Worm (Caenorhabditis elegans) whole organism, L1 larva: ENCODE data around the gene K05F6.14.
"Not testable (repeated sequence)": the region's sequence is repeated elsewhere in the genome, so short reads cannot be mapped to it uniquely, and the experiment has no call there.

Experiments
- C34B4.2 ChIP-seq: sonication (generic microtip); optimal IDR thresholded peaks from 2 replicates; lab custom pipeline; 2017; ENCODE audit warnings: mild to moderate bottlenecking, missing genetic modification characterization, missing compliant biosample characterization
- Y116A8C.19 ChIP-seq: sonication (generic microtip); optimal IDR thresholded peaks from 2 replicates; lab custom pipeline; 2016; ENCODE audit warnings: missing compliant biosample characterization, missing genetic modification characterization, borderline replicate concordance
- aha-1 ChIP-seq: fragments of 150-350 bp; optimal IDR thresholded peaks from 2 replicates; lab custom pipeline; 2014; ENCODE audit warnings: missing biosample characterization, missing genetic modification characterization
- alr-1 ChIP-seq: fragments of 200-800 bp; sonication (Bioruptor generic); optimal IDR thresholded peaks from 2 replicates; lab custom pipeline; 2018; ENCODE audit warnings: borderline replicate concordance, mild to moderate bottlenecking, missing genetic modification characterization, missing compliant biosample characterization
- ceh-8 ChIP-seq: fragments of 200-800 bp; sonication (Bioruptor generic); optimal IDR thresholded peaks from 2 replicates; lab custom pipeline; 2018; ENCODE audit warnings: mild to moderate bottlenecking, missing genetic modification characterization, moderate library complexity, missing compliant biosample characterization
- ceh-88 ChIP-seq: fragments of 200-800 bp; sonication (Bioruptor generic); IDR thresholded peaks from 2 replicates; pipeline ENCODE4 v1.3.6; 2022; ENCODE audit warnings: missing genetic modification characterization, missing compliant biosample characterization
- dpl-1 ChIP-seq, 3 experiments: fragments of 150-350 bp in 2 of 3; sonication (generic microtip) in 1 of 3; optimal IDR thresholded peaks; 2 replicates each; lab custom pipeline; 2014 to 2017; ENCODE audit warnings: missing biosample characterization in 3 of 3, missing genetic modification characterization in 3 of 3, missing genetic modification reagents in 3 of 3
- efl-1 ChIP-seq, 4 experiments: fragments of 150-350 bp; optimal IDR thresholded peaks in 3 of 4; peaks in 1 of 4; 1 replicate in 1 of 4; 2 replicates in 3 of 4; lab custom pipeline; 2014; ENCODE audit warnings: missing biosample characterization in 2 of 4, missing genetic modification characterization in 2 of 4, missing genetic modification reagents in 2 of 4
- efl-3 ChIP-seq: fragments of 200-800 bp; sonication (Bioruptor generic); optimal IDR thresholded peaks from 2 replicates; lab custom pipeline; 2018; ENCODE audit warnings: mild to moderate bottlenecking, missing genetic modification characterization, missing compliant biosample characterization
- egl-13 ChIP-seq: sonication (generic microtip); optimal IDR thresholded peaks from 2 replicates; lab custom pipeline; 2016; ENCODE audit warnings: missing genotype, missing genetic modification reagents, missing genetic modification characterization, missing compliant biosample characterization
- fkh-8 ChIP-seq: sonication (generic microtip); optimal IDR thresholded peaks from 2 replicates; lab custom pipeline; 2016; ENCODE audit warnings: mild to moderate bottlenecking, missing genetic modification characterization, missing compliant biosample characterization
- fos-1 ChIP-seq: fragments of 150-350 bp; optimal IDR thresholded peaks from 2 replicates; lab custom pipeline; 2014; ENCODE audit warnings: missing biosample characterization, missing genetic modification characterization
- hlh-17 ChIP-seq: fragments of 200-800 bp; sonication (Bioruptor generic); optimal IDR thresholded peaks from 2 replicates; lab custom pipeline; 2018; ENCODE audit warnings: missing genetic modification characterization, mild to moderate bottlenecking, missing compliant biosample characterization, moderate library complexity, borderline replicate concordance
- hlh-4 ChIP-seq: sonication (generic microtip); optimal IDR thresholded peaks from 2 replicates; lab custom pipeline; 2016; ENCODE audit warnings: mild to moderate bottlenecking, missing genetic modification characterization, missing compliant biosample characterization
- hpl-2 ChIP-seq: fragments of 150-350 bp; optimal IDR thresholded peaks from 2 replicates; lab custom pipeline; 2014; ENCODE audit warnings: missing biosample characterization, missing genetic modification reagents, missing genetic modification characterization
- isw-1 ChIP-seq: fragments of 200-800 bp; sonication (Bioruptor generic); IDR thresholded peaks from 2 replicates; pipeline ENCODE4 v1.3.6; 2022; ENCODE audit warnings: missing genetic modification characterization, missing compliant biosample characterization
- jun-1 ChIP-seq: fragments of 150-350 bp; optimal IDR thresholded peaks from 2 replicates; lab custom pipeline; 2014; ENCODE audit warnings: missing biosample characterization, missing genetic modification reagents, missing genetic modification characterization
- lin-13 ChIP-seq: fragments of 150-350 bp; optimal IDR thresholded peaks from 2 replicates; lab custom pipeline; 2014; ENCODE audit warnings: missing biosample characterization, missing genetic modification reagents, missing genetic modification characterization
- lin-14 ChIP-seq: fragments of 200-800 bp; sonication (Bioruptor generic); optimal IDR thresholded peaks from 2 replicates; lab custom pipeline; 2018; ENCODE audit warnings: mild to moderate bottlenecking, missing genetic modification characterization, moderate library complexity, missing compliant biosample characterization
- lin-35 ChIP-seq, 2 experiments: fragments of 150-350 bp; optimal IDR thresholded peaks; 2 replicates each; lab custom pipeline; 2014; ENCODE audit warnings: missing biosample characterization in 2 of 2, missing genetic modification characterization in 2 of 2, missing genetic modification reagents in 2 of 2
- lin-39 ChIP-seq: fragments of 150-350 bp; optimal IDR thresholded peaks from 2 replicates; lab custom pipeline; 2014; ENCODE audit warnings: missing biosample characterization, missing genetic modification reagents, missing genetic modification characterization
- mdl-1 ChIP-seq, 2 experiments: fragments of 150-350 bp; optimal IDR thresholded peaks; 2 replicates each; lab custom pipeline; 2014 to 2017; ENCODE audit warnings: missing biosample characterization in 2 of 2, missing genetic modification characterization in 2 of 2, inconsistent platforms in 1 of 2
- mep-1 ChIP-seq: fragments of 150-350 bp; optimal IDR thresholded peaks from 2 replicates; lab custom pipeline; 2014; ENCODE audit warnings: missing biosample characterization, missing genetic modification characterization
- nhr-237 ChIP-seq: fragments of 150-350 bp; optimal IDR thresholded peaks from 2 replicates; lab custom pipeline; 2014; ENCODE audit warnings: missing biosample characterization, missing genetic modification characterization
- nhr-28 ChIP-seq: fragments of 150-350 bp; optimal IDR thresholded peaks from 2 replicates; lab custom pipeline; 2014; ENCODE audit warnings: missing biosample characterization, missing genetic modification characterization
- nhr-47 ChIP-seq: sonication (generic microtip); optimal IDR thresholded peaks from 2 replicates; lab custom pipeline; 2016; ENCODE audit warnings: mild to moderate bottlenecking, missing genetic modification characterization, moderate library complexity, missing compliant biosample characterization
- nhr-71 ChIP-seq: sonication (generic microtip); optimal IDR thresholded peaks from 2 replicates; lab custom pipeline; 2016; ENCODE audit warnings: mild to moderate bottlenecking, missing genetic modification characterization, moderate library complexity, missing compliant biosample characterization
- nhr-76 ChIP-seq: sonication (generic microtip); optimal IDR thresholded peaks from 2 replicates; lab custom pipeline; 2017; ENCODE audit warnings: missing biosample characterization, missing genetic modification characterization
- pag-3 ChIP-seq: sonication (generic microtip); optimal IDR thresholded peaks from 2 replicates; lab custom pipeline; 2017; ENCODE audit warnings: missing genetic modification characterization, mild to moderate bottlenecking, missing compliant biosample characterization, antibody characterized with exemption, borderline replicate concordance; ENCODE audit not compliant: insufficient read depth
- rnt-1 ChIP-seq: sonication (generic microtip); optimal IDR thresholded peaks from 2 replicates; lab custom pipeline; 2016; ENCODE audit warnings: mild to moderate bottlenecking, missing genetic modification characterization, moderate library complexity, missing compliant biosample characterization
- skn-1 ChIP-seq: fragments of 150-350 bp; optimal IDR thresholded peaks from 2 replicates; lab custom pipeline; 2014; ENCODE audit warnings: missing biosample characterization, missing genetic modification characterization
- snpc-4 ChIP-seq: fragments of 150-350 bp; optimal IDR thresholded peaks from 2 replicates; lab custom pipeline; 2014; ENCODE audit warnings: missing biosample characterization, missing genetic modification characterization
- snu-23 ChIP-seq: sonication (generic microtip); optimal IDR thresholded peaks from 2 replicates; lab custom pipeline; 2016; ENCODE audit warnings: missing genetic modification characterization, missing compliant biosample characterization
- sox-4 ChIP-seq: sonication (generic microtip); optimal IDR thresholded peaks from 2 replicates; lab custom pipeline; 2016; ENCODE audit warnings: missing genetic modification characterization, missing compliant biosample characterization
- sup-37 ChIP-seq: fragments of 200-800 bp; sonication (Bioruptor generic); optimal IDR thresholded peaks from 2 replicates; lab custom pipeline; 2018; ENCODE audit warnings: mild to moderate bottlenecking, missing genetic modification characterization, missing compliant biosample characterization
- swsn-7 ChIP-seq: sonication (generic microtip); optimal IDR thresholded peaks from 2 replicates; lab custom pipeline; 2016; ENCODE audit warnings: missing genetic modification characterization, missing compliant biosample characterization
- tlp-1 ChIP-seq: fragments of 150-350 bp; optimal IDR thresholded peaks from 2 replicates; lab custom pipeline; 2014; ENCODE audit warnings: missing biosample characterization, missing genetic modification characterization
- unc-30 ChIP-seq: sonication (generic microtip); optimal IDR thresholded peaks from 2 replicates; lab custom pipeline; 2017; ENCODE audit warnings: missing biosample characterization, missing genetic modification characterization
- unc-86 ChIP-seq: sonication (generic microtip); optimal IDR thresholded peaks from 2 replicates; lab custom pipeline; 2016; ENCODE audit warnings: missing genetic modification characterization, missing compliant biosample characterization
- xbp-1 ChIP-seq: sonication (generic microtip); optimal IDR thresholded peaks from 2 replicates; lab custom pipeline; 2016; ENCODE audit warnings: missing genetic modification characterization, missing compliant biosample characterization
- ztf-11 ChIP-seq, 2 experiments: sonication (generic microtip); optimal IDR thresholded peaks; 2 replicates each; lab custom pipeline; 2016 to 2017; ENCODE audit warnings: missing genetic modification characterization in 2 of 2, missing biosample characterization in 1 of 2, missing compliant biosample characterization in 1 of 2
- ztf-4 ChIP-seq: fragments of 150-350 bp; optimal IDR thresholded peaks from 2 replicates; lab custom pipeline; 2014; ENCODE audit warnings: missing biosample characterization, missing genetic modification characterization

K05F6.14 gene

DNA sequence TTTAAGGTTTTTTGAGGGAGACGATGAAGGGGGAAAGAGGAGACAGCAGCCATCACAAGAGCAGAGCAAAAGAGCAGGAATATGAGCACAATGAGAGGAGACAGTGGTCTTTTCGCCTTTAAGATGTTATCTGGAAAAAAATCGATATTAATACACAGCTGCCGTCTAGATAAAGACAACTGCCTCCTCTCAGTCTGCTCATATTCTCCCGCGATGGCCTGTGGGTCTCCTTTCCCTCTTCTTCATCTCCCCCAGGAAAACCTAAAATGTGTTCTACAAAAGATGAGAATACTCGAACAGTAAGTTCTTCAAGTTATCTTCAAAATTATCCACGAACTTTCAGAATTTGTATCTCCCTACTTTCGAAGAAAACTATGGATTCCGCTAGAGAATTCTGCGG is 11.5 kb upstream of the K05F6.14 start, which contains the start of the genes fbxb-52 and fbxb-51:
Gene fbxb-52 (minus strand): TSS at position 101 of the 400 bp plus-strand sequence.
Gene fbxb-51 (plus strand): TSS at position 212 of the 400 bp plus-strand sequence.
- no peak for TF ChIP-seq ztf-4
- TF ChIP-seq unc-86 (tag; lab: Kevin White, UChicago) = no peak
- no peak for TF ChIP-seq hlh-4
- TF ChIP-seq nhr-237 = no peak
- no peak for TF ChIP-seq tlp-1 (tag; lab: Kevin White, UChicago)
- TF ChIP-seq sup-37 = no peak
- no peak for TF ChIP-seq fkh-8 (tag; lab: Kevin White, UChicago)
- no peak for TF ChIP-seq swsn-7
- no peak for TF ChIP-seq lin-14
- no peak for TF ChIP-seq ceh-8 (GFP tag; lab: Kevin White, UChicago)
- no peak for TF ChIP-seq ceh-88 (GFP tag; lab: Robert Waterston, UW)
- TF ChIP-seq egl-13 (tag; lab: Kevin White, UChicago) = no peak
- TF ChIP-seq lin-35 (GFP tag; optimal IDR thresholded peaks at IDR 0.05; lab: Kevin White, UChicago) = no peak
- no peak for TF ChIP-seq mep-1 (tag; lab: Kevin White, UChicago)
- TF ChIP-seq xbp-1 (tag; lab: Kevin White, UChicago) = no peak
- TF ChIP-seq efl-3 (GFP tag; lab: Kevin White, UChicago) = no peak

DNA sequence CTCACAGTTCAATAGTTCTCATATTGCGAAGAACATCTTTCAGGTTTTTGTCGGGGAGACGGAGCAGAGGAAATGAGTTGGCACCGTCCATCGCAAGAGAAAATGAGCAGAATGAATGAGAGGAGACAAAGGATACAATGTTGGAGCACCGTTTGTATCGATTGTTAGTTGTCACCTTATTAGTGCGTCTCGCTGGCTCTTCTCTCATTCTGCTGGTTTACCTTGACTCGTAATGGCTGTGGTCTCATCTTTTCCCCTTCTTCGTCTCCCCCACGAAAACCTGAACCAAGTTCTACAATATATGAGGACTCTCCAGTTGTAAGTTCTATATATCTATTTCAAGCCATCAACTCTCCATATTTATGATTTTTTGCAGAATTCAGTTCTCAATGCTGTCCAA is 5.7 kb upstream of the K05F6.14 start, which contains the start of the genes fbxb-54 and fbxb-50:
Gene fbxb-54 (minus strand): TSS at position 101 of the 400 bp plus-strand sequence.
Gene fbxb-50 (plus strand): TSS at position 227 of the 400 bp plus-strand sequence.
- TF ChIP-seq isw-1 (GFP tag; lab: Robert Waterston, UW); lin-13 (GFP tag; lab: Kevin White, UChicago); unc-30 (tag; lab: Kevin White, UChicago): not testable (repeated sequence)

DNA sequence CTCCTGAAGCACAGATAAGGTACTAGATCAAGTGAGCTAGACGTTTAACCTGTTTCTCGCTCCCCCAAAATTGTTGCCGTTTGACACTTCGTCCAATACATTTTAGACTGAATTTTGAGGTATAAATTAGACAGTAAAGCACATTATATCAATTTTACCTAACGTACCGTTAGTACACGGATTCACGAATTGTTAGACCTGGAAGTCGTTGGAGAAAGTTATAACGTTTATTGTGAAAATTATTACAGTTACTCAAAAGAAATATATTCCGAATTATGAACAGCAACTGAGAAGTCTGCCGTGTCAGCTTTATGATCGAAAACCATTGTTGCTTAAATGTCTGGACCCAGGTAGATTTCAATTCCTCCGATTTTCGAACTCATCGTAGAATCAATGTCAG is 1.1 kb upstream of the K05F6.14 start:
- TF ChIP-seq efl-1 (optimal IDR thresholded peaks at IDR 0.05; lab: Kevin White, UChicago) = no peak
- peak in 1 of 2 experiments; percentile 91 for TF ChIP-seq efl-1 (GFP tag; optimal IDR thresholded peaks at IDR 0.05 in 1 of 2; lab: Kevin White, UChicago)
- no peak for TF ChIP-seq alr-1
- no peak for TF ChIP-seq mep-1 (tag; lab: Kevin White, UChicago)
- TF ChIP-seq rnt-1 (tag; lab: Kevin White, UChicago) = no peak
- TF ChIP-seq, all 84 proteins: peak for 1

DNA sequence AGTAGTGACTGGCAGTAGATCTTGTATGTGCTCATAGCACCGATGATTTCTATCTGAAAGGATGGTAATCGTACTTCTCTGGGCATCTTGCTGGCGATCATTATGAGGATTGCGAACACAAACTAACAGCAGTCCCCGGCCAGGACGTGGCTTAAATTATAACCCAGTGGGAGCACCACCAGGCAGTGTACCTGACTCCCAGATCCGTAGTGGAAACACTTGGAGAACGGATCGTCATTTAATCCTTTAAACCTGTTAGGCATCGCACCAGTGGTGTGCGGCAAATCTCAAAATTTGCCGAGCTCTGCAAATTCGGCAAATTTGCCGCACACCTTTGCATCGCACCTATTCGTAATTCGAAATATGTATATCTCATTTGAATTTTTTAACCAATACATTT is 5.7 kb downstream of the K05F6.14 start, which contains the start of gene K05F6.8:
Gene K05F6.8 (minus strand): TSS at position 101 of the 400 bp plus-strand sequence.
- TF ChIP-seq hpl-2 (no peak), nhr-71 (tag; lab: Kevin White, UChicago) (no peak), C34B4.2 (tag; lab: Kevin White, UChicago) (no peak), efl-3 (GFP tag; lab: Kevin White, UChicago) (no peak), sup-37 (no peak), jun-1 (no peak)

DNA sequence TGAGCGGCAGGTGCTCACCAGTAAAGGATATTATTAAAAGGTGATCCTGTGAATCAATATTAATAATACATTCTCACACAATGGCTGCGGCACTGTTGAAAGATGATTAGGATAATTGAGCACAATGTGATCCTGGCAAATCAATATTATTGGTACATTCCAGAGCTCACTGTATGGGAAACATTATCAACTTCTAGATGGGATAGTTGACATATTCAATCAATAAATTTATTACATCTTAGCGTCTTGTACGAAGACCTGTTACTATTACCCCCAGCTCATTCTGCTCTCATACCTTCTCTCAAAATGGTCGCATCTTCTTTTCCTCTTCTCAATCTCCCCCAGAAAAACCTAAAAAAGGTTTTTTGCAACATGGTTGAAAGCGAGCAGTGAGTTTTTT is 6.3 kb downstream of the K05F6.14 start, which contains the start of gene fbxb-49:
Gene fbxb-49 (plus strand): TSS at position 301 of the 400 bp plus-strand sequence.
- TF ChIP-seq ztf-4 (no peak), snu-23 (GFP tag; lab: Kevin White, UChicago) (no peak), lin-35 (GFP tag; optimal IDR thresholded peaks at IDR 0.05; lab: Kevin White, UChicago) (no peak), ztf-11 (tag; optimal IDR thresholded peaks at IDR 0.05; lab: Kevin White, UChicago) (no peak), Y116A8C.19 (no peak), skn-1 (tag; lab: Kevin White, UChicago) (no peak), nhr-28 (tag; lab: Kevin White, UChicago) (no peak), alr-1 (no peak), nhr-47 (no peak), ceh-8 (GFP tag; lab: Kevin White, UChicago) (no peak)

DNA sequence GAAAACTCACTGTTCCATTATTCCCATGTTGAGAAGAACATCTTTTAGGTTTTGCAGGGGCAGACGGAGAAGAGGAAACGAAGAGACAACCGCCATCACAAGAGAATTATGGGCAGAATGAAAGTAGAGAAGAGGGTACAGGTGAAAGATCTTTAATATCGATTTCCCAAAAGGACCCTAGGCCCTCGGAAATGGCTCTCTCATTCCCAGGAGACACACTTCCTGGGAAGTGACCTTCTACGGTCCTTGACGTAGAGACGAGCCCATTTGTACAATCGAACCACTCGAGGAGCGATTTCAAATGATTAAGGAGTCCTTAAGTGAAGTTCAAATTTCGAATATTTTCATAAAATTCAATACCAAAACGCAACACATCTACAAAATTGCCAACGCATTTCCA is 9.1 kb downstream of the K05F6.14 start, which contains the start of gene fbxb-46:
Gene fbxb-46 (minus strand): TSS at position 101 of the 400 bp plus-strand sequence.
- TF ChIP-seq fos-1 (no peak), nhr-76 (tag; lab: Kevin White, UChicago) (no peak), tlp-1 (tag; lab: Kevin White, UChicago) (no peak), mdl-1 (tag; optimal IDR thresholded peaks at IDR 0.05; lab: Kevin White, UChicago) (no peak), hlh-17 (GFP tag; lab: Kevin White, UChicago) (no peak), dpl-1 (GFP tag; optimal IDR thresholded peaks at IDR 0.05; lab: Kevin White, UChicago) (no peak), snpc-4 (tag; lab: Kevin White, UChicago) (no peak), lin-39 (tag; lab: Kevin White, UChicago) (no peak), pag-3 (no peak), sox-4 (no peak), ceh-88 (GFP tag; lab: Robert Waterston, UW) (no peak), aha-1 (tag; lab: Kevin White, UChicago) (no peak)
